Worm (Caenorhabditis elegans) whole organism, midembryonic: ENCODE measurements around the gene F22H10.2.

ENCODE experiments used
- T22C8.4 ChIP-seq: fragments of 200-800 bp; sonication (Bioruptor generic); IDR thresholded peaks from 2 replicates; pipeline ENCODE4 v1.3.6; 2022; ENCODE audit warnings: missing genetic modification characterization, missing compliant biosample characterization
- flt-1 ChIP-seq: fragments of 200-800 bp; sonication (Bioruptor generic); IDR thresholded peaks from 2 replicates; pipeline ENCODE4 v1.3.6; 2022; ENCODE audit warnings: missing genetic modification characterization, missing compliant biosample characterization
- klf-2 ChIP-seq: fragments of 200-800 bp; sonication (Bioruptor generic); conservative IDR thresholded peaks from 2 replicates; pipeline ENCODE4 v1.3.6; 2022; ENCODE audit warnings: missing genetic modification reagents, missing genetic modification characterization, missing compliant biosample characterization
- med-1 ChIP-seq: sonication (generic microtip); optimal IDR thresholded peaks from 2 replicates; lab custom pipeline; 2017; ENCODE audit warnings: missing genetic modification characterization, mild to moderate bottlenecking, missing compliant biosample characterization, antibody characterized with exemption, missing genetic modification reagents; ENCODE audit not compliant: insufficient read depth
- ref-1 ChIP-seq: fragments of 200-800 bp; sonication (Bioruptor generic); conservative IDR thresholded peaks from 2 replicates; pipeline ENCODE4 v1.3.6; 2022; ENCODE audit warnings: missing genetic modification reagents, missing genetic modification characterization, missing compliant biosample characterization
- tab-1 ChIP-seq: fragments of 200-800 bp; sonication (Bioruptor generic); IDR thresholded peaks from 2 replicates; pipeline ENCODE4 v1.3.6; 2022; ENCODE audit warnings: missing genetic modification characterization, missing compliant biosample characterization
- ztf-23 ChIP-seq: fragments of 200-800 bp; sonication (Bioruptor generic); IDR thresholded peaks from 2 replicates; pipeline ENCODE4 v1.3.6; 2022; ENCODE audit warnings: missing genetic modification reagents, missing genetic modification characterization, missing compliant biosample characterization
- ztf-29 ChIP-seq: fragments of 200-800 bp; sonication (Bioruptor generic); IDR thresholded peaks from 2 replicates; pipeline ENCODE4 v1.3.6; 2022; ENCODE audit warnings: missing genetic modification reagents, missing genetic modification characterization, missing compliant biosample characterization

ce11 chrX:16687377-16687776, 8.0 kb downstream of the F22H10.2 start:
- TF ChIP-seq ztf-23 (GFP tag; lab: Robert Waterston, UW) (no peak), ref-1 (GFP tag; lab: Robert Waterston, UW) (no peak), ztf-29 (GFP tag; lab: Robert Waterston, UW) (no peak), klf-2 (GFP tag; lab: Robert Waterston, UW) (no peak), T22C8.4 (no peak), med-1 (GFP tag; lab: Kevin White, UChicago) (no peak), tab-1 (no peak), flt-1 (GFP tag; lab: Robert Waterston, UW) (no peak)
